Worm (Caenorhabditis elegans) whole organism, midembryonic: ENCODE data around the gene C17F4.7.

Experiments
- T22C8.4 ChIP-seq: fragments of 200-800 bp; sonication (Bioruptor generic); IDR thresholded peaks from 2 replicates; pipeline ENCODE4 v1.3.6; 2022; ENCODE audit warnings: missing genetic modification characterization, missing compliant biosample characterization
- flt-1 ChIP-seq: fragments of 200-800 bp; sonication (Bioruptor generic); IDR thresholded peaks from 2 replicates; pipeline ENCODE4 v1.3.6; 2022; ENCODE audit warnings: missing genetic modification characterization, missing compliant biosample characterization
- klf-2 ChIP-seq: fragments of 200-800 bp; sonication (Bioruptor generic); conservative IDR thresholded peaks from 2 replicates; pipeline ENCODE4 v1.3.6; 2022; ENCODE audit warnings: missing genetic modification reagents, missing genetic modification characterization, missing compliant biosample characterization
- med-1 ChIP-seq: sonication (generic microtip); optimal IDR thresholded peaks from 2 replicates; lab custom pipeline; 2017; ENCODE audit warnings: missing genetic modification characterization, mild to moderate bottlenecking, missing compliant biosample characterization, antibody characterized with exemption, missing genetic modification reagents; ENCODE audit not compliant: insufficient read depth

ce11 chrII:3277686-3278085 is 31.9 kb upstream of the C17F4.7 start, which contains the start of gene F02E11.4:
- TF ChIP-seq T22C8.4 (GFP tag; lab: Robert Waterston, UW) = no peak
- TF ChIP-seq flt-1 (GFP tag; lab: Robert Waterston, UW) = no peak
- TF ChIP-seq med-1 = no peak
- TF ChIP-seq klf-2 (GFP tag; lab: Robert Waterston, UW) = no peak
